Fruit fly (Drosophila melanogaster): ENCODE data around the gene Usp12-46.

Usp12-46 gene

DNA sequence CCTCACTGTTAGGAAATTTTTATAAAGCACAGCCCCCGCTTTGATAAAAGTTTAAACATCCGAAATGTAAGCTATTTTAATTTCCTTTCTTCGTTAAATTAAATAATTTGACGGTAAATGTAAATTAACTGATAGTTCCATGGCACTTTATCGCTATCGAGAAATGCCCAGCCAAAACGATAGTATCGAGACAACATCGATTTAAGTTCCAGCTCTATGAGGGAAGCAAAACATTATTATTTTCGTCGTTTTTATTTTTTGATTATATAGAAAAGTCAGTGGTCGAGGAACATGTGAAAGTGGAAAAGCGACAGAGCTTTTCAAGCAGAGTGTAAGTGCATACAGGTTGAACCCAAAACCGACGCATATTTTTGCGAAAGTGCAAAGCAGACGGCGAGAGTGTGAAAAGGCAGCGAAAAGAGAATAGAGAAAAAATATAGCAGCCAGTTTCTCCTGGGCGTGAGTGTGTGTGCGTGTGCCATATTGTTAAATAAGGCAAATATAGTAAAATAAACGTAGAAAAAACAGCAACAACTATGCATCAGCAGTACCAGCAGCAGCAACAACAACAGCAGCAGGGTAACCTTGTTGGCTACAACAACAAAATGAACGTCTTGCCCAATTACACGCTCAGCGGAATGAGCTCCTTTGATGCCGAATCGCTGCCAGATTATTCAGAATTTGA is 23.8 kb upstream of the Usp12-46 start, which contains the start of gene CG45049 (continued):
- TF ChIP-seq lab (GFP tag; optimal IDR thresholded peaks at IDR 0.05) (peak; percentile 33), Opbp (GFP tag; IDR thresholded peaks at IDR 0.05; ENCODE audit: partially characterized antibody) (peak; percentile 94), CG34376 (GFP tag; optimal IDR thresholded peaks at IDR 0.05) (peak; percentile 42), salm (tag; optimal IDR thresholded peaks at IDR 0.05) (no peak), ATbp (GFP tag; optimal IDR thresholded peaks at IDR 0.05) (no peak), Scr (GFP tag; IDR thresholded peaks at IDR 0.05; ENCODE audit: partially characterized antibody) (peak; percentile 92), Dll (GFP tag; IDR thresholded peaks at IDR 0.05; ENCODE audit: partially characterized antibody) (peak; percentile 90), CG1603 (tag; optimal IDR thresholded peaks at IDR 0.05) (peak; percentile 26), bbx (GFP tag; IDR thresholded peaks at IDR 0.05; ENCODE audit: partially characterized antibody) (peak; percentile 94), Poxn (GFP tag; IDR thresholded peaks at IDR 0.05) (no peak), unc-4 (GFP tag; IDR thresholded peaks at IDR 0.05; ENCODE audit: partially characterized antibody) (peak; percentile 78), Aef1 (GFP tag; IDR thresholded peaks at IDR 0.05) (peak; percentile 29; the same call in 2 of the 3 replicates), tio (GFP tag; optimal IDR thresholded peaks at IDR 0.05) (no peak), Pdp1 (GFP tag; optimal IDR thresholded peaks at IDR 0.05) (peak in 1 of 2 experiments; percentile 12), trem (tag; optimal IDR thresholded peaks at IDR 0.05) (peak; percentile 4), MESR4 (GFP tag; optimal IDR thresholded peaks at IDR 0.05) (peak; percentile 57), Med (GFP tag) (peak; percentile 57), CG11398 (GFP tag; optimal IDR thresholded peaks at IDR 0.05) (no peak), sna (GFP tag; IDR thresholded peaks at IDR 0.05; ENCODE audit: partially characterized antibody) (peak; percentile 65), CG6791 (GFP tag; IDR thresholded peaks at IDR 0.05; ENCODE audit: partially characterized antibody) (peak; percentile 95), CG16813 (GFP tag; IDR thresholded peaks at IDR 0.05; ENCODE audit: partially characterized antibody) (peak; percentile 90), CG9932 (GFP tag; IDR thresholded peaks at IDR 0.05) (peak; percentile 65), inv (GFP tag; IDR thresholded peaks at IDR 0.05; ENCODE audit: partially characterized antibody) (peak; percentile 89), Ets97D (GFP tag; optimal IDR thresholded peaks at IDR 0.05) (peak; percentile 6), CG17361 (GFP tag; IDR thresholded peaks at IDR 0.05) (peak; percentile 31; the same call in 1 of the 3 replicates), CG30403 (GFP tag; optimal IDR thresholded peaks at IDR 0.05) (peak; percentile 18), Trl (optimal IDR thresholded peaks at IDR 0.05) (peak in 1 of 2 experiments; percentile 69), Trl (GFP tag; optimal IDR thresholded peaks at IDR 0.05) (no peak), CG2129 (GFP tag; IDR thresholded peaks at IDR 0.05; ENCODE audit: partially characterized antibody) (peak; percentile 67), ftz-f1 (GFP tag; optimal IDR thresholded peaks at IDR 0.05) (peak; percentile 22), chinmo (GFP tag; IDR thresholded peaks at IDR 0.05; ENCODE audit: partially characterized antibody) (peak; percentile 54; the same call in 1 of the 4 replicates), croc (GFP tag; conservative IDR thresholded peaks at IDR 0.05) (no peak), HLH4C (GFP tag; IDR thresholded peaks at IDR 0.05; ENCODE audit: partially characterized antibody) (peak; percentile 87), Xrp1 (GFP tag; IDR thresholded peaks at IDR 0.05) (no peak), psq (GFP tag; optimal IDR thresholded peaks at IDR 0.05) (peak; percentile 46), yki (optimal IDR thresholded peaks at IDR 0.05) (no peak), CG16779 (GFP tag; IDR thresholded peaks at IDR 0.05) (no peak), pnt (GFP tag; optimal IDR thresholded peaks at IDR 0.05) (no peak), HLH54F (GFP tag; optimal IDR thresholded peaks at IDR 0.05) (no peak), Camta (GFP tag; optimal IDR thresholded peaks at IDR 0.05) (no peak), CG11456 (GFP tag; IDR thresholded peaks at IDR 0.05) (no peak), CG8924 (tag; optimal IDR thresholded peaks at IDR 0.05) (no peak), pzg (GFP tag; optimal IDR thresholded peaks at IDR 0.05) (peak; percentile 40), kni (GFP tag; optimal IDR thresholded peaks at IDR 0.05) (peak; percentile 40), CG7745 (tag; optimal IDR thresholded peaks at IDR 0.05) (no peak), CG2199 (GFP tag; IDR thresholded peaks at IDR 0.05) (0 out of 3 replicates have a peak, but pooled peaks have one; percentile 10), sug (tag; optimal IDR thresholded peaks at IDR 0.05) (no peak), knrl (GFP tag; IDR thresholded peaks at IDR 0.05; ENCODE audit: partially characterized antibody) (peak; percentile 91)

Measured in whole organism, embryonic.